Worm (Caenorhabditis elegans): ENCODE results near the gene twk-3.

Gene twk-3

ce11 chrII:8170374-8170773 lies 42.2 kb downstream of the twk-3 start, which contains the start of gene T05C12.11:
T05C12.11 (minus strand) TSS chrII:8170474.
- TF ChIP-seq ztf-29 (GFP tag; IDR thresholded peaks at IDR 0.05) (no peak), ztf-23 (GFP tag; IDR thresholded peaks at IDR 0.05) (no peak), tab-1 (GFP tag; IDR thresholded peaks at IDR 0.05) (no peak)

- no peak for TF ChIP-seq ztf-23 (GFP tag; IDR thresholded peaks at IDR 0.05)
- no peak for TF ChIP-seq tab-1 (GFP tag; IDR thresholded peaks at IDR 0.05)
- TF ChIP-seq ztf-29 (GFP tag; IDR thresholded peaks at IDR 0.05) = no peak
- TF ChIP-seq med-1 (GFP tag; optimal IDR thresholded peaks at IDR 0.05; ENCODE audit: insufficient read depth) = no peak
- no peak for TF ChIP-seq ref-1 (GFP tag; conservative IDR thresholded peaks at IDR 0.05)
- TF ChIP-seq flt-1 (GFP tag; IDR thresholded peaks at IDR 0.05) = no peak
- no peak for TF ChIP-seq cog-1 (tag; optimal IDR thresholded peaks at IDR 0.05)
- no peak for TF ChIP-seq klf-2 (GFP tag; conservative IDR thresholded peaks at IDR 0.05)
- TF ChIP-seq T22C8.4 (GFP tag; IDR thresholded peaks at IDR 0.05) = no peak
Measured at ce11 chrII:8169283-8169682, 43.3 kb downstream of the twk-3 start, which contains the start of gene T05C12.15. T05C12.15 (plus strand) TSS chrII:8169583.

- TF ChIP-seq ztf-23 (GFP tag; IDR thresholded peaks at IDR 0.05) (no peak), ztf-29 (GFP tag; IDR thresholded peaks at IDR 0.05) (no peak), med-1 (GFP tag; optimal IDR thresholded peaks at IDR 0.05; ENCODE audit: insufficient read depth) (no peak), cog-1 (tag; optimal IDR thresholded peaks at IDR 0.05) (no peak)
Measured at ce11 chrII:8162120-8162648, 50.4 kb downstream of the twk-3 start, which contains the start of the genes emb-27 and rrf-3. emb-27 (minus strand) TSS chrII:8162170. rrf-3 (plus strand) TSS chrII:8162465.

- no peak for TF ChIP-seq T22C8.4 (GFP tag; IDR thresholded peaks at IDR 0.05)
- no peak for TF ChIP-seq med-1 (GFP tag; optimal IDR thresholded peaks at IDR 0.05; ENCODE audit: insufficient read depth)
- no peak for TF ChIP-seq flt-1 (GFP tag; IDR thresholded peaks at IDR 0.05)
- no peak for TF ChIP-seq ref-1 (GFP tag; conservative IDR thresholded peaks at IDR 0.05)
- TF ChIP-seq klf-2 (GFP tag; conservative IDR thresholded peaks at IDR 0.05) = no peak
- no peak for TF ChIP-seq tab-1 (GFP tag; IDR thresholded peaks at IDR 0.05)
- no peak for TF ChIP-seq ztf-29 (GFP tag; IDR thresholded peaks at IDR 0.05)
- no peak for TF ChIP-seq cog-1 (tag; optimal IDR thresholded peaks at IDR 0.05)
Measured at ce11 chrII:8160916-8161315, 51.7 kb downstream of the twk-3 start.

Measured in whole organism, midembryonic.